Worm (Caenorhabditis elegans) whole organism, late embryonic: ENCODE data around the gene C34F6.1.

ENCODE experiments used
- F13H6.1 ChIP-seq: sonication (generic microtip); optimal IDR thresholded peaks from 2 replicates; lab custom pipeline; 2016; ENCODE audit warnings: missing genetic modification characterization, missing compliant biosample characterization
- ahr-1 ChIP-seq: sonication (generic microtip); optimal IDR thresholded peaks from 2 replicates; lab custom pipeline; 2016; ENCODE audit warnings: missing genetic modification characterization, missing compliant biosample characterization
- ceh-14 ChIP-seq: sonication (generic microtip); optimal IDR thresholded peaks from 2 replicates; lab custom pipeline; 2016; ENCODE audit warnings: missing genotype, missing genetic modification characterization, missing compliant biosample characterization
- ceh-19 ChIP-seq: fragments of 200-800 bp; sonication (Bioruptor generic); optimal IDR thresholded peaks from 2 replicates; lab custom pipeline; 2018; ENCODE audit warnings: mild to moderate bottlenecking, missing genetic modification characterization, missing compliant biosample characterization
- ceh-2 ChIP-seq: sonication (generic microtip); optimal IDR thresholded peaks from 2 replicates; lab custom pipeline; 2016; ENCODE audit warnings: missing genotype, missing genetic modification characterization, missing compliant biosample characterization
- ceh-22 ChIP-seq: sonication (generic microtip); optimal IDR thresholded peaks from 2 replicates; lab custom pipeline; 2017; ENCODE audit warnings: missing biosample characterization, missing genetic modification characterization
- ceh-24 ChIP-seq: sonication (generic microtip); optimal IDR thresholded peaks from 2 replicates; lab custom pipeline; 2016; ENCODE audit warnings: mild to moderate bottlenecking, missing genetic modification characterization, missing compliant biosample characterization
- ceh-31 ChIP-seq: sonication (generic microtip); optimal IDR thresholded peaks from 2 replicates; lab custom pipeline; 2016; ENCODE audit warnings: missing genetic modification characterization, missing compliant biosample characterization
- ceh-34 ChIP-seq: sonication (generic microtip); optimal IDR thresholded peaks from 2 replicates; lab custom pipeline; 2016; ENCODE audit warnings: mild to moderate bottlenecking, missing genetic modification characterization, missing compliant biosample characterization
- ceh-6 ChIP-seq: fragments of 200-800 bp; sonication (Bioruptor generic); optimal IDR thresholded peaks from 2 replicates; lab custom pipeline; 2018; ENCODE audit warnings: mild to moderate bottlenecking, missing genetic modification characterization, missing compliant biosample characterization
- dve-1 ChIP-seq: sonication (generic microtip); optimal IDR thresholded peaks from 2 replicates; lab custom pipeline; 2017; ENCODE audit warnings: antibody characterized with exemption, mild to moderate bottlenecking, missing genetic modification characterization, missing compliant biosample characterization
- elt-2 ChIP-seq: sonication (generic microtip); optimal IDR thresholded peaks from 2 replicates; lab custom pipeline; 2016; ENCODE audit warnings: missing genetic modification reagents, missing genetic modification characterization, missing compliant biosample characterization
- elt-4 ChIP-seq: sonication (generic microtip); optimal IDR thresholded peaks from 2 replicates; lab custom pipeline; 2016; ENCODE audit warnings: missing genetic modification characterization, missing compliant biosample characterization
- fax-1 ChIP-seq: sonication (generic microtip); optimal IDR thresholded peaks from 2 replicates; lab custom pipeline; 2016; ENCODE audit warnings: missing genotype, missing genetic modification characterization, missing compliant biosample characterization
- fkh-6 ChIP-seq: sonication (generic microtip); optimal IDR thresholded peaks from 2 replicates; lab custom pipeline; 2016; ENCODE audit warnings: missing genetic modification characterization, missing compliant biosample characterization
- hlh-15 ChIP-seq: sonication (generic microtip); optimal IDR thresholded peaks from 2 replicates; lab custom pipeline; 2016; ENCODE audit warnings: missing genetic modification characterization, missing compliant biosample characterization
- hlh-6 ChIP-seq: sonication (generic microtip); optimal IDR thresholded peaks from 2 replicates; lab custom pipeline; 2016; ENCODE audit warnings: missing genotype, missing genetic modification characterization, missing compliant biosample characterization
- hlh-8 ChIP-seq: sonication (generic microtip); optimal IDR thresholded peaks from 2 replicates; lab custom pipeline; 2016; ENCODE audit warnings: missing genotype, missing genetic modification characterization, missing compliant biosample characterization
- lin-11 ChIP-seq: fragments of 200-800 bp; sonication (Bioruptor generic); optimal IDR thresholded peaks from 2 replicates; lab custom pipeline; 2018; ENCODE audit warnings: mild to moderate bottlenecking, missing genetic modification characterization, missing compliant biosample characterization
- mec-3 ChIP-seq: sonication (generic microtip); optimal IDR thresholded peaks from 2 replicates; lab custom pipeline; 2016; ENCODE audit warnings: borderline replicate concordance, missing genetic modification characterization, missing compliant biosample characterization
- nfya-1 ChIP-seq: sonication (generic microtip); optimal IDR thresholded peaks from 2 replicates; lab custom pipeline; 2017; ENCODE audit warnings: missing genetic modification characterization, mild to moderate bottlenecking, missing compliant biosample characterization, antibody characterized with exemption, moderate library complexity
- pag-3 ChIP-seq: sonication (generic microtip); optimal IDR thresholded peaks from 2 replicates; lab custom pipeline; 2016; ENCODE audit warnings: missing compliant biosample characterization, missing genetic modification characterization, borderline replicate concordance
- pax-1 ChIP-seq: fragments of 150-350 bp; optimal IDR thresholded peaks from 2 replicates; lab custom pipeline; 2014; ENCODE audit warnings: missing biosample characterization, missing genetic modification characterization
- pha-2 ChIP-seq: sonication (generic microtip); optimal IDR thresholded peaks from 2 replicates; lab custom pipeline; 2017; ENCODE audit warnings: mild to moderate bottlenecking, missing genetic modification characterization, missing compliant biosample characterization
- sdc-2 ChIP-seq: sonication (generic microtip); optimal IDR thresholded peaks from 2 replicates; lab custom pipeline; 2016; ENCODE audit warnings: missing genotype, missing genetic modification characterization, missing compliant biosample characterization
- sox-2 ChIP-seq: fragments of 200-800 bp; sonication (Bioruptor generic); IDR thresholded peaks from 2 replicates; pipeline ENCODE4 v1.3.6; 2022; ENCODE audit warnings: missing genetic modification reagents, missing genetic modification characterization, missing compliant biosample characterization
- sox-4 ChIP-seq: sonication (generic microtip); optimal IDR thresholded peaks from 2 replicates; lab custom pipeline; 2017; ENCODE audit warnings: mild to moderate bottlenecking, missing genetic modification characterization, inconsistent platforms, missing compliant biosample characterization
- tbx-2 ChIP-seq: sonication (generic microtip); optimal IDR thresholded peaks from 2 replicates; lab custom pipeline; 2016; ENCODE audit warnings: missing genetic modification characterization, missing compliant biosample characterization
- unc-42 ChIP-seq: sonication (generic microtip); optimal IDR thresholded peaks from 2 replicates; lab custom pipeline; 2016; ENCODE audit warnings: missing genotype, missing genetic modification characterization, missing compliant biosample characterization
- unc-55 ChIP-seq: sonication (generic microtip); optimal IDR thresholded peaks from 2 replicates; lab custom pipeline; 2017; ENCODE audit warnings: missing biosample characterization, missing genetic modification reagents, missing genetic modification characterization
- ztf-16 ChIP-seq: sonication (generic microtip); optimal IDR thresholded peaks from 2 replicates; lab custom pipeline; 2017; ENCODE audit warnings: missing genetic modification characterization, missing compliant biosample characterization

Gene C34F6.1

ce11 chrX:11226595-11226994 is 30.0 kb upstream of the C34F6.1 start, which contains the start of gene C34F6.12:
TSS of gene C34F6.12 (minus strand) at chrX:11226695.
- TF ChIP-seq mec-3 (tag; lab: Kevin White, UChicago) (no peak), hlh-6 (tag; lab: Kevin White, UChicago) (no peak), ztf-16 (tag; lab: Kevin White, UChicago) (no peak), ceh-22 (no peak), ceh-14 (tag; lab: Kevin White, UChicago) (no peak), lin-11 (no peak), ceh-2 (tag; lab: Kevin White, UChicago) (no peak), ceh-24 (tag; lab: Kevin White, UChicago) (no peak), unc-55 (GFP tag; lab: Kevin White, UChicago) (no peak), fax-1 (tag; lab: Kevin White, UChicago) (no peak), fkh-6 (tag; lab: Kevin White, UChicago) (no peak)

DNA sequence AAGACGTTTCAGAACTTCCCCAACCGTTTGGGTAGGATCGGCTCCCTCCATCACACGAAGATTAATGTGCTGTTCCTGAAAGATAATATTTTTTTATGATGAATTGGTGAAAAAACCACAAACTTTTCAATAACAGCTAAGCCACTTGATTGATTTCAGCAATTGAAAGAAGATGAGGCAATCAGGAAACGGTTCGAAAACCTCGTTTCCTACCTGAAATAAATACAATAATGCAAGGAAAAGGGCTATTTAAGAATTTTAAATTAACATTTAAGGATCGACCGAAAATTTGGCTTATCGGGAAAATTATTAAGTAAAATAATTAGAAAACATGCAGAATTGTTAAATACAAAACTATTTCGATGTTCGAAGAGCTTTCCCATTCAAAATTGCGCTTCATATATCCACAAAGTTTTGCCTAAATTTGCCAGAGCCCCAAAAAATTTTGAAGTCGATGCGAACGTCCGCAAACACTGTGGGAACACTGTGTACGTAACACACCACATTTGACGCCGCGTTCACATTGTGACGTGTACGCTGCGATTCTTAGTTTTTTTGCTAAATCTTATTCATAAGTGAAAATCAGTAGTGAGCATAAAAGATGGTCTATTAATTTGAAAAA is 26.1 kb upstream of the C34F6.1 start, which contains the start of gene C34F6.9:
TSS of gene C34F6.9 (minus strand) at position 51 of the 622 bp plus-strand sequence.
- TF ChIP-seq ahr-1 (no peak), sdc-2 (tag; lab: Kevin White, UChicago) (no peak), pag-3 (tag; lab: Kevin White, UChicago) (no peak)

DNA sequence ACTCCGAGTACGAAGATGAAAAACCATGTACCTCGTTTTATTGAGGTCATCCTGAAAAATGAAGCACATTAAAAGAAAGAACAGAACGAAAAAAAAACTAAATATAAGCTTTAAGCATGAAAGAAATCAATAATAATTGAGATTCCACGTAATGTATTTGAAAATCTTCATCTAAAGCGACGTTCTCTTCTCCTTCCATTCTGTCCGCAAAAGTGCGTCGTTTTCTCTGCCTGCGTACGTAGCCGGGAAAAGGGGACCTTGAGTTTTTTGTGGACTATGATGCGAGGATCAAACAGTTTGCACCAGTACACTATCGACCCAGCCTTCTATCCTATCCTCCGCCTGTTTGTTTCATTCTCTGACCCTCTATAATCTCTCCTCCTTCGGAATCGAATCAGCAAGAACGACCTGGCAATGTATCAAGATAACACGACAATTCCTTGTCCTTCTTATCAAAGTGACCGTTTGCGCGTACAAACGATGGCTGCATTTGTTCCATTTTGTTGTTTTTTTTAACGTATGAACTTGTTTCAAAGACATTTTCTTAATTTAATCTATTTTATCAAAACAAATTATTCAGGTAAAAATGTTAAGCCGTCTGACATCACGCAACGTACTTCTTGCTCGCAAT is 18.9 kb upstream of the C34F6.1 start, which contains the start of the genes C34F6.7 and idh-2:
TSS of gene C34F6.7 (minus strand) at position 51 of the 631 bp plus-strand sequence.
TSS of gene idh-2 (plus strand) at position 581 of the 631 bp plus-strand sequence.
- TF ChIP-seq nfya-1 (tag; lab: Kevin White, UChicago) = peak; percentile 29
- no peak for TF ChIP-seq ceh-14 (tag; lab: Kevin White, UChicago)
- peak; percentile 68 for TF ChIP-seq elt-2 (tag; lab: Kevin White, UChicago)
- no peak for TF ChIP-seq elt-4 (tag; lab: Kevin White, UChicago)
- no peak for TF ChIP-seq pax-1 (tag; lab: Kevin White, UChicago)
- no peak for TF ChIP-seq ceh-6
- TF ChIP-seq hlh-15 (tag; lab: Kevin White, UChicago) = no peak
- TF ChIP-seq unc-55 (GFP tag; lab: Kevin White, UChicago) = no peak
- TF ChIP-seq sox-2 (GFP tag; lab: Robert Waterston, UW) = no peak
- no peak for TF ChIP-seq pha-2 (tag; lab: Kevin White, UChicago)
- no peak for TF ChIP-seq dve-1 (tag; lab: Kevin White, UChicago)

DNA sequence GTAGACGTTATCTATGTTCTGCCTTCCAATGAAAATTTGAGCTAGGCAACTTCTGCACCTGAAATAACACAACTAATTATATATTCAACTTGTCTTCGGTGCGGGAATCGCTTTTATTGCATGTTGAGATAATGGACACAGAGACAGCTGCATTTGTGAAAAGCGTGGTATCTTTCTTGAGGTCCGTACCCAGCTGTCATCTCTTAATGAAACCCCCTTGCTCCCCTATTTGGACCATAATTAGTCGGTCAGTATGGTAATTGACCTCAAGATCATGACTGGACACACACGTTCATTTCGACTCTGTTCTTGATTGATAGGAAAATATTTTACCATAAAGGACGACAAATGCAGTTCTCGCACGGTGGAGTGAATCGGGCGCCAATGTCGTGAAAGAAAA is 14.7 kb upstream of the C34F6.1 start:
- TF ChIP-seq unc-42 (peak; percentile 3), sox-4 (tag; lab: Kevin White, UChicago) (no peak), ceh-31 (tag; lab: Kevin White, UChicago) (peak; percentile 15)
- TF ChIP-seq, all 69 proteins: peak for 2

ce11 chrX:11210417-11210816 is 13.8 kb upstream of the C34F6.1 start:
- peak; percentile 45 for TF ChIP-seq hlh-8
- TF ChIP-seq F13H6.1 (tag; lab: Kevin White, UChicago) = no peak
- TF ChIP-seq mec-3 (tag; lab: Kevin White, UChicago) = no peak
- TF ChIP-seq ceh-34 (tag; lab: Kevin White, UChicago) = peak; percentile 45
- TF ChIP-seq hlh-6 (tag; lab: Kevin White, UChicago) = peak; percentile 23
- TF ChIP-seq tbx-2 = peak; percentile 6
- TF ChIP-seq sdc-2 (tag; lab: Kevin White, UChicago) = peak; percentile 26
- TF ChIP-seq ceh-19 = no peak
